Fruit fly (Drosophila melanogaster): Measurements from ENCODE around the gene Hr39.

The Hr39 gene

DNA sequence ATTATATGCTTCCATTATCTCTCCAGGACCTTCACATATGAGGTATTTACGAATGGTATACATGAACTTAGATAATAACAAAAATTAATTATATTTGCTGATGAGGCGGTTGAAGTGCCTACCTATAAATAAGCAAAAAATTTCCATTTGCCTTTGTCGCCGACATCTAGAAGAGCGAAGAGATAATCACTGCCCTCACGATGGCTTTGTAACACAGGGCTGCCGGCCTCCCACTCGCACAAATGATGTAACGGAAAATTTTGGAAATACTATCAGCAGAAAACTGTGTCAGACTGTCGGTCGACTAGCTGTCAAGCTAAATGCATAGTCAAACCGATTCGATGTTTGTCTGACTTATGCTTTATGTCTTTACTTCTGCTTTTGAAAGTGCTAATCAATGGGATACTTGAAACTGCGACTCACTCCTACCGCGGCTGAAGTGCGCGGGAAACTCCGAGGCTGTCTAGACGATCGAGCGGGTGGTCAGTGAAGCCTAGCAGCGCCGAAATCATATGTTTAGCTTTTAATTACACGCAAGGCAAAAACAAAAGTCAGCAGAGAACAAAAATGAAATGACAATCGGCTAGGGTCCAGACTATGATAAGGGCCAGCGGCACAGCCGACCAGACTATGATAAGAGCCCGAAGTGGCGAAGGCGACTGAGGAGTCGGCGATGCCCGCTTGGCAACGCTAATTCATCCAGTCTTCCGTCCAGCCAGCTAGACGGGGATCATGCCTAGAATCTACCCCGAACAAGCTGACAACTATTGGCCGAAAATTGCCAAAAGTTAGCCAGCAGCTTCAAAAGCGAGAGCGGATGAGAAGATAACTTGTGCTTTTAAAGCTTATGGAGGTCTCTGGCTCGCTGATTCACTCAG is 66.8 kb downstream of the Hr39 start (continued):
- TF ChIP-seq Chrac-16 (GFP tag; optimal IDR thresholded peaks at IDR 0.05): no peak
- TF ChIP-seq tio (GFP tag; optimal IDR thresholded peaks at IDR 0.05): no peak
- TF ChIP-seq CG2202 (tag; optimal IDR thresholded peaks at IDR 0.05): no peak
- no peak for TF ChIP-seq pfk (GFP tag; optimal IDR thresholded peaks at IDR 0.05)
- TF ChIP-seq Hsf (GFP tag; optimal IDR thresholded peaks at IDR 0.05): no peak
- no peak for TF ChIP-seq trem (tag; optimal IDR thresholded peaks at IDR 0.05)
- no peak for TF ChIP-seq wor (GFP tag; IDR thresholded peaks at IDR 0.05)
- no peak for TF ChIP-seq lab (GFP tag; optimal IDR thresholded peaks at IDR 0.05)
- no peak for TF ChIP-seq Hey (tag; optimal IDR thresholded peaks at IDR 0.05)
- no peak for TF ChIP-seq CG10654 (GFP tag; optimal IDR thresholded peaks at IDR 0.05)
- no peak for TF ChIP-seq CG1529 (GFP tag; optimal IDR thresholded peaks at IDR 0.05)
- no peak for TF ChIP-seq CG30403 (GFP tag; optimal IDR thresholded peaks at IDR 0.05)
- TF ChIP-seq CG13287 (GFP tag; IDR thresholded peaks at IDR 0.05; ENCODE audit: partially characterized antibody): no peak
- TF ChIP-seq CG34376 (GFP tag; optimal IDR thresholded peaks at IDR 0.05): peak; percentile 92
- no peak for TF ChIP-seq cato (GFP tag; optimal IDR thresholded peaks at IDR 0.05; ENCODE audit: borderline replicate concordance)
- no peak for TF ChIP-seq crp (GFP tag; optimal IDR thresholded peaks at IDR 0.05)
- no peak for TF ChIP-seq al (GFP tag; IDR thresholded peaks at IDR 0.05)
- TF ChIP-seq Adf1 (GFP tag; IDR thresholded peaks at IDR 0.05): no peak; the same call in 1 of the 2 replicates
- TF ChIP-seq zf30C (GFP tag; optimal IDR thresholded peaks at IDR 0.05): no peak
- no peak for TF ChIP-seq CHES-1-like (GFP tag; optimal IDR thresholded peaks at IDR 0.05)
- no peak for TF ChIP-seq NC2β (GFP tag; optimal IDR thresholded peaks at IDR 0.05)
- no peak for TF ChIP-seq CG10979 (tag; optimal IDR thresholded peaks at IDR 0.05)

DNA sequence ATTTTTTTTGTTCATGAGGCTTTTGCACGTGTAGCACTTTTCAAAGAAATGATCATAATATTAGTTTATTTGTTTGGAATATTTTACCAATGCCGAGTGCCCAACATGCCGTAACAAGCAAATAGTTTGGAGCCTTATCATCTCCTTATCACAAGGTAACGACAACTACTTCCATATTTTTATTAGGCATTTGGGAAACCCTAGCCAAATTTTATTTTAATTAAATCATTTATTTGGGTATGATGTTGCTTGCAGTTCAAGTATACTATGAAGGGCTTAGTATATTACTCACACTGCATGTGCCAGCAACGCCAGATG is 67.4 kb downstream of the Hr39 start:
- TF ChIP-seq Max (GFP tag; optimal IDR thresholded peaks at IDR 0.05): no peak
- peak; percentile 55 for TF ChIP-seq sd (tag; optimal IDR thresholded peaks at IDR 0.05)
- peak; percentile 22 for TF ChIP-seq sens (GFP tag)
- peak in 1 of 2 experiments; percentile 90 for TF ChIP-seq Pdp1 (GFP tag; optimal IDR thresholded peaks at IDR 0.05)

- TF ChIP-seq NC2α (GFP tag; optimal IDR thresholded peaks at IDR 0.05): no peak
- TF ChIP-seq Hr78 (GFP tag; optimal IDR thresholded peaks at IDR 0.05): peak in 1 of 2 experiments; percentile 26
- peak; percentile 85 for TF ChIP-seq sug (tag; optimal IDR thresholded peaks at IDR 0.05)
- TF ChIP-seq trem (tag; optimal IDR thresholded peaks at IDR 0.05): no peak
- TF ChIP-seq Max (GFP tag; optimal IDR thresholded peaks at IDR 0.05): no peak
- peak; percentile 18 for TF ChIP-seq CG34376 (GFP tag; optimal IDR thresholded peaks at IDR 0.05)
- no peak for TF ChIP-seq D19B (GFP tag; optimal IDR thresholded peaks at IDR 0.05)
- TF ChIP-seq Fer2 (tag; optimal IDR thresholded peaks at IDR 0.05): no peak
- no peak for TF ChIP-seq CG14441 (GFP tag; IDR thresholded peaks at IDR 0.05)
- no peak for TF ChIP-seq lab (GFP tag; optimal IDR thresholded peaks at IDR 0.05)
- TF ChIP-seq Hr3 (GFP tag; optimal IDR thresholded peaks at IDR 0.05): no peak
- TF ChIP-seq GATAe (GFP tag; conservative IDR thresholded peaks at IDR 0.05): no peak
- no peak for TF ChIP-seq bigmax (GFP tag; optimal IDR thresholded peaks at IDR 0.05)
- TF ChIP-seq chinmo (GFP tag; IDR thresholded peaks at IDR 0.05; ENCODE audit: partially characterized antibody): 0 out of 4 replicates have a peak, but pooled peaks have one; percentile 76
- TF ChIP-seq tio (GFP tag; optimal IDR thresholded peaks at IDR 0.05): no peak
- peak; percentile 59 for TF ChIP-seq CG10543 (GFP tag; optimal IDR thresholded peaks at IDR 0.05)
- TF ChIP-seq CG31388 (GFP tag; optimal IDR thresholded peaks at IDR 0.05): no peak
- TF ChIP-seq bowl (GFP tag; IDR thresholded peaks at IDR 0.05): 0 out of 2 replicates have a peak, but pooled peaks have one; percentile 5
- TF ChIP-seq Deaf1 (tag; optimal IDR thresholded peaks at IDR 0.05): peak; percentile 53
- TF ChIP-seq CG12942 (GFP tag; optimal IDR thresholded peaks at IDR 0.05): no peak
- TF ChIP-seq exex (tag; optimal IDR thresholded peaks at IDR 0.05): peak; percentile 17
- TF ChIP-seq dati (GFP tag; IDR thresholded peaks at IDR 0.05): no peak
- TF ChIP-seq cas (GFP tag; IDR thresholded peaks at IDR 0.05): no peak
- TF ChIP-seq Lim3 (GFP tag; IDR thresholded peaks at IDR 0.05): no peak
- 0 out of 2 replicates have a peak, but pooled peaks have one; percentile 39 for TF ChIP-seq Adf1 (GFP tag; IDR thresholded peaks at IDR 0.05)
Measured at dm6 chr2L:21307795-21308426, 70.9 kb downstream of the Hr39 start.
